Worm (Caenorhabditis elegans) whole organism, early embryonic: ENCODE measurements around the gene irld-38.

Experiments
- B0310.2 ChIP-seq: sonication (generic microtip); optimal IDR thresholded peaks from 2 replicates; lab custom pipeline; 2016; ENCODE audit warnings: mild to moderate bottlenecking, missing genetic modification characterization, missing compliant biosample characterization
- F13C5.2 ChIP-seq: sonication (generic microtip); optimal IDR thresholded peaks from 2 replicates; lab custom pipeline; 2017; ENCODE audit warnings: mild to moderate bottlenecking, missing genetic modification characterization, inconsistent platforms, missing compliant biosample characterization
- aly-1 ChIP-seq: sonication (generic microtip); optimal IDR thresholded peaks from 2 replicates; lab custom pipeline; 2016; ENCODE audit warnings: missing genetic modification characterization, missing compliant biosample characterization
- ama-1 ChIP-seq: fragments of 150-350 bp; optimal IDR thresholded peaks from 2 replicates; lab custom pipeline; 2014
- ceh-13 ChIP-seq: fragments of 200-800 bp; sonication (Bioruptor generic); optimal IDR thresholded peaks from 2 replicates; lab custom pipeline; 2018; ENCODE audit warnings: mild to moderate bottlenecking, missing genetic modification characterization, missing compliant biosample characterization
- ceh-36 ChIP-seq: sonication (generic microtip); optimal IDR thresholded peaks from 2 replicates; lab custom pipeline; 2016; ENCODE audit warnings: missing genetic modification characterization, inconsistent platforms, missing compliant biosample characterization
- ets-7 ChIP-seq: sonication (generic microtip); optimal IDR thresholded peaks from 2 replicates; lab custom pipeline; 2016; ENCODE audit warnings: missing genotype, missing genetic modification characterization, missing compliant biosample characterization
- flt-1 ChIP-seq: fragments of 200-800 bp; sonication (Bioruptor generic); IDR thresholded peaks from 2 replicates; pipeline ENCODE4 v1.3.6; 2022; ENCODE audit warnings: missing genetic modification characterization, missing compliant biosample characterization
- hmbx-1 ChIP-seq: sonication (generic microtip); optimal IDR thresholded peaks from 2 replicates; lab custom pipeline; 2016; ENCODE audit warnings: mild to moderate bottlenecking, missing genetic modification characterization, missing compliant biosample characterization
- hmg-4 ChIP-seq: fragments of 200-800 bp; sonication (Bioruptor generic); optimal IDR thresholded peaks from 2 replicates; lab custom pipeline; 2018; ENCODE audit warnings: mild to moderate bottlenecking, missing genetic modification characterization, missing compliant biosample characterization
- hnd-1 ChIP-seq: sonication (generic microtip); optimal IDR thresholded peaks from 2 replicates; lab custom pipeline; 2016; ENCODE audit warnings: missing genetic modification characterization, missing compliant biosample characterization
- pes-1 ChIP-seq: fragments of 200-800 bp; sonication (Bioruptor generic); IDR thresholded peaks from 2 replicates; pipeline ENCODE4 v1.3.6; 2022; ENCODE audit warnings: missing genetic modification reagents, missing genetic modification characterization, missing compliant biosample characterization
- scrt-1 ChIP-seq: fragments of 200-800 bp; sonication (Bioruptor generic); IDR thresholded peaks from 2 replicates; pipeline ENCODE4 v1.3.6; 2022; ENCODE audit warnings: missing genetic modification characterization, missing compliant biosample characterization
- sea-1 ChIP-seq: fragments of 200-800 bp; sonication (Bioruptor generic); conservative IDR thresholded peaks from 2 replicates; pipeline ENCODE4 v1.3.6; 2022; ENCODE audit warnings: missing genetic modification characterization, missing compliant biosample characterization
- tbx-11 ChIP-seq: fragments of 200-800 bp; sonication (Bioruptor generic); IDR thresholded peaks from 2 replicates; pipeline ENCODE4 v1.3.6; 2022; ENCODE audit warnings: missing genetic modification characterization, missing compliant biosample characterization
- tbx-37 ChIP-seq: fragments of 200-800 bp; sonication (Bioruptor generic); conservative IDR thresholded peaks from 2 replicates; pipeline ENCODE4 v1.3.6; 2022; ENCODE audit warnings: missing genetic modification reagents, missing genetic modification characterization, missing compliant biosample characterization
- tra-4 ChIP-seq: sonication (generic microtip); optimal IDR thresholded peaks from 2 replicates; lab custom pipeline; 2017; ENCODE audit warnings: missing genetic modification characterization, missing compliant biosample characterization

irld-38 gene

ce11 chrV:3062078-3062477, 29.8 kb upstream of the irld-38 start, which contains the start of gene srt-15:
Gene srt-15, minus strand, starts transcription at chrV:3062178.
- TF ChIP-seq F13C5.2 (tag; lab: Kevin White, UChicago) (no peak), hmg-4 (GFP tag; lab: Kevin White, UChicago) (no peak), aly-1 (tag; lab: Kevin White, UChicago) (no peak), pes-1 (GFP tag; lab: Robert Waterston, UW) (no peak), ets-7 (tag; lab: Kevin White, UChicago) (no peak), tbx-37 (no peak), ceh-36 (tag; lab: Kevin White, UChicago) (no peak), B0310.2 (no peak), scrt-1 (GFP tag; lab: Robert Waterston, UW) (no peak), tra-4 (no peak), flt-1 (GFP tag; lab: Robert Waterston, UW) (no peak), sea-1 (no peak), ama-1 (no peak), tbx-11 (no peak), ceh-13 (GFP tag; lab: Kevin White, UChicago) (no peak), hnd-1 (tag; lab: Kevin White, UChicago) (no peak)

ce11 chrV:3058996-3059395, 26.8 kb upstream of the irld-38 start, which contains the start of gene str-244:
Gene str-244, minus strand, starts transcription at chrV:3059096.
- TF ChIP-seq ceh-36 (tag; lab: Kevin White, UChicago) (no peak), ceh-13 (GFP tag; lab: Kevin White, UChicago) (no peak), pes-1 (GFP tag; lab: Robert Waterston, UW) (no peak), F13C5.2 (tag; lab: Kevin White, UChicago) (no peak), flt-1 (GFP tag; lab: Robert Waterston, UW) (no peak), hnd-1 (tag; lab: Kevin White, UChicago) (no peak), sea-1 (no peak), hmbx-1 (no peak), scrt-1 (GFP tag; lab: Robert Waterston, UW) (no peak), tbx-37 (no peak), B0310.2 (no peak), ets-7 (tag; lab: Kevin White, UChicago) (no peak), hmg-4 (GFP tag; lab: Kevin White, UChicago) (no peak), tbx-11 (no peak)

- no peak for TF ChIP-seq pes-1 (GFP tag; lab: Robert Waterston, UW)
- no peak for TF ChIP-seq ceh-13 (GFP tag; lab: Kevin White, UChicago)
- no peak for TF ChIP-seq ama-1
- TF ChIP-seq aly-1 (tag; lab: Kevin White, UChicago) = no peak
- no peak for TF ChIP-seq scrt-1 (GFP tag; lab: Robert Waterston, UW)
- no peak for TF ChIP-seq F13C5.2 (tag; lab: Kevin White, UChicago)
- TF ChIP-seq tbx-37 = no peak
Measured at ce11 chrV:3054254-3054653, 22.0 kb upstream of the irld-38 start, which contains the start of gene C50H11.8. Gene C50H11.8, plus strand, starts transcription at chrV:3054554.

ce11 chrV:3046364-3046763, 14.1 kb upstream of the irld-38 start:
- no peak for TF ChIP-seq tbx-11
- no peak for TF ChIP-seq ceh-13 (GFP tag; lab: Kevin White, UChicago)
- no peak for TF ChIP-seq ets-7 (tag; lab: Kevin White, UChicago)
- no peak for TF ChIP-seq hmg-4 (GFP tag; lab: Kevin White, UChicago)
- no peak for TF ChIP-seq aly-1 (tag; lab: Kevin White, UChicago)
- no peak for TF ChIP-seq ceh-36 (tag; lab: Kevin White, UChicago)
- no peak for TF ChIP-seq hmbx-1
- no peak for TF ChIP-seq scrt-1 (GFP tag; lab: Robert Waterston, UW)
- TF ChIP-seq sea-1 = no peak
- no peak for TF ChIP-seq tbx-37
- no peak for TF ChIP-seq pes-1 (GFP tag; lab: Robert Waterston, UW)
- no peak for TF ChIP-seq flt-1 (GFP tag; lab: Robert Waterston, UW)
- no peak for TF ChIP-seq F13C5.2 (tag; lab: Kevin White, UChicago)
- no peak for TF ChIP-seq tra-4

- TF ChIP-seq F13C5.2 (tag; lab: Kevin White, UChicago) (no peak), ceh-13 (GFP tag; lab: Kevin White, UChicago) (no peak), scrt-1 (GFP tag; lab: Robert Waterston, UW) (no peak), tra-4 (no peak), flt-1 (GFP tag; lab: Robert Waterston, UW) (no peak), ets-7 (tag; lab: Kevin White, UChicago) (no peak), pes-1 (GFP tag; lab: Robert Waterston, UW) (no peak), hmbx-1 (no peak), tbx-37 (no peak), tbx-11 (no peak), ama-1 (no peak), B0310.2 (no peak), ceh-36 (tag; lab: Kevin White, UChicago) (no peak), hmg-4 (GFP tag; lab: Kevin White, UChicago) (no peak), hnd-1 (tag; lab: Kevin White, UChicago) (no peak), aly-1 (tag; lab: Kevin White, UChicago) (no peak), sea-1 (no peak)
Measured at ce11 chrV:3044837-3045236, 12.6 kb upstream of the irld-38 start, which contains the start of gene F59D6.1. Gene F59D6.1, plus strand, starts transcription at chrV:3045137.

- TF ChIP-seq ceh-13 (GFP tag; lab: Kevin White, UChicago) = no peak
- no peak for TF ChIP-seq aly-1 (tag; lab: Kevin White, UChicago)
- TF ChIP-seq hmbx-1 = no peak
- no peak for TF ChIP-seq scrt-1 (GFP tag; lab: Robert Waterston, UW)
- TF ChIP-seq ceh-36 (tag; lab: Kevin White, UChicago) = no peak
- TF ChIP-seq tra-4 = no peak
- no peak for TF ChIP-seq ets-7 (tag; lab: Kevin White, UChicago)
- TF ChIP-seq B0310.2 = no peak
- TF ChIP-seq F13C5.2 (tag; lab: Kevin White, UChicago) = no peak
- TF ChIP-seq hmg-4 (GFP tag; lab: Kevin White, UChicago) = no peak
- no peak for TF ChIP-seq sea-1
- no peak for TF ChIP-seq tbx-37
- no peak for TF ChIP-seq hnd-1 (tag; lab: Kevin White, UChicago)
- TF ChIP-seq flt-1 (GFP tag; lab: Robert Waterston, UW) = no peak
- TF ChIP-seq ama-1 = no peak
- no peak for TF ChIP-seq pes-1 (GFP tag; lab: Robert Waterston, UW)
- TF ChIP-seq tbx-11 = no peak
Measured at ce11 chrV:3040930-3041329, 8.7 kb upstream of the irld-38 start.

ce11 chrV:3039282-3039681, 7.0 kb upstream of the irld-38 start, which contains the start of gene chpf-2:
Gene chpf-2, minus strand, starts transcription at chrV:3039382.
- TF ChIP-seq tra-4 (no peak), hmbx-1 (no peak), ceh-36 (tag; lab: Kevin White, UChicago) (no peak), hmg-4 (GFP tag; lab: Kevin White, UChicago) (no peak), ama-1 (no peak), sea-1 (no peak), aly-1 (tag; lab: Kevin White, UChicago) (no peak), flt-1 (GFP tag; lab: Robert Waterston, UW) (no peak), ets-7 (tag; lab: Kevin White, UChicago) (no peak), scrt-1 (GFP tag; lab: Robert Waterston, UW) (no peak), ceh-13 (GFP tag; lab: Kevin White, UChicago) (no peak), pes-1 (GFP tag; lab: Robert Waterston, UW) (no peak)
